Fruit fly (Drosophila melanogaster) whole organism, embryonic: ENCODE measurements around the gene rho-4.

ENCODE experiments used
- Abd-B ChIP-seq: fragments of 200-800 bp; sonication (Bioruptor generic); optimal IDR thresholded peaks from 2 replicates; lab custom pipeline; 2018; ENCODE audit warnings: missing biosample characterization, mild to moderate bottlenecking, missing genetic modification characterization, moderate library complexity
- B-H1 ChIP-seq: fragments of 200-800 bp; sonication (Bioruptor generic); IDR thresholded peaks from 3 replicates; pipeline ENCODE4 v1.3.6; 2022; ENCODE audit warnings: missing biosample characterization, missing genetic modification characterization
- CG1024 ChIP-seq: fragments of 200-800 bp; sonication (Bioruptor generic); IDR thresholded peaks from 2 replicates; pipeline ENCODE4 v1.3.6; 2022; ENCODE audit warnings: missing biosample characterization, missing genetic modification characterization
- CG10267 ChIP-seq: fragments of 200-800 bp; sonication (Bioruptor generic); optimal IDR thresholded peaks from 2 replicates; lab custom pipeline; 2018; ENCODE audit warnings: missing biosample characterization, mild to moderate bottlenecking, missing genetic modification characterization, moderate library complexity
- CG10431 ChIP-seq: fragments of 200-800 bp; sonication (Bioruptor generic); optimal IDR thresholded peaks from 3 replicates; lab custom pipeline; 2018; ENCODE audit warnings: missing biosample characterization, mild to moderate bottlenecking, missing genetic modification characterization
- CG11456 ChIP-seq: fragments of 200-800 bp; sonication (Bioruptor generic); IDR thresholded peaks from 3 replicates; pipeline ENCODE4 v1.3.6; 2022; ENCODE audit warnings: missing biosample characterization, missing genetic modification characterization
- CG12659 ChIP-seq: fragments of 200-800 bp; sonication (Bioruptor generic); optimal IDR thresholded peaks from 3 replicates; lab custom pipeline; 2017; ENCODE audit warnings: mild to moderate bottlenecking, missing biosample characterization, missing genetic modification reagents, missing genetic modification characterization
- CG14667 ChIP-seq: fragments of 200-800 bp; sonication (Bioruptor generic); IDR thresholded peaks from 2 replicates; pipeline ENCODE4 v1.3.6; 2022; ENCODE audit warnings: missing biosample characterization, missing genetic modification characterization
- CG16863 ChIP-seq: fragments of 200-800 bp; sonication (Bioruptor generic); optimal IDR thresholded peaks from 3 replicates; lab custom pipeline; 2016; ENCODE audit warnings: missing biosample characterization, missing genetic modification characterization
- CG17359 ChIP-seq: fragments of 200-800 bp; sonication (Bioruptor generic); optimal IDR thresholded peaks from 3 replicates; lab custom pipeline; 2018; ENCODE audit warnings: missing biosample characterization, mild to moderate bottlenecking, missing genetic modification characterization, moderate library complexity
- CG17385 ChIP-seq: fragments of 200-800 bp; sonication (Bioruptor generic); optimal IDR thresholded peaks from 3 replicates; lab custom pipeline; 2018; ENCODE audit warnings: missing biosample characterization, mild to moderate bottlenecking, missing genetic modification characterization
- CG17829 ChIP-seq: fragments of 200-800 bp; optimal IDR thresholded peaks from 2 replicates; lab custom pipeline; 2019; ENCODE audit warnings: missing biosample characterization, mild to moderate bottlenecking, missing genetic modification characterization, moderate library complexity
- CG18476 ChIP-seq: fragments of 200-800 bp; sonication (Bioruptor generic); optimal IDR thresholded peaks from 2 replicates; lab custom pipeline; 2016; ENCODE audit warnings: missing biosample characterization, mild to moderate bottlenecking, missing genetic modification characterization
- CG18764 ChIP-seq: fragments of 200-800 bp; sonication (Bioruptor generic); optimal IDR thresholded peaks from 3 replicates; lab custom pipeline; 2016; ENCODE audit warnings: missing biosample characterization, missing genetic modification characterization
- CG5245 ChIP-seq: fragments of 200-800 bp; sonication (Bioruptor generic); optimal IDR thresholded peaks from 3 replicates; lab custom pipeline; 2016; ENCODE audit warnings: missing biosample characterization, missing genetic modification characterization
- CG7271 ChIP-seq: fragments of 200-800 bp; sonication (Bioruptor generic); optimal IDR thresholded peaks from 2 replicates; lab custom pipeline; 2018; ENCODE audit warnings: missing biosample characterization, mild to moderate bottlenecking, missing genetic modification characterization, moderate library complexity
- E2f2 ChIP-seq: fragments of 200-800 bp; sonication (Bioruptor generic); IDR thresholded peaks from 2 replicates; pipeline ENCODE4 v1.3.6; 2022; ENCODE audit warnings: missing biosample characterization, missing genetic modification characterization
- Fer2 ChIP-seq: fragments of 200-800 bp; sonication (Bioruptor generic); optimal IDR thresholded peaks from 2 replicates; lab custom pipeline; 2018; ENCODE audit warnings: missing biosample characterization, mild to moderate bottlenecking, missing genetic modification characterization, moderate library complexity
- Max ChIP-seq: fragments of 200-800 bp; sonication (Bioruptor generic); optimal IDR thresholded peaks from 2 replicates; lab custom pipeline; 2016; ENCODE audit warnings: missing biosample characterization, mild to moderate bottlenecking, missing genetic modification characterization
- Meics ChIP-seq: fragments of 200-800 bp; sonication (Bioruptor generic); optimal IDR thresholded peaks from 2 replicates; lab custom pipeline; 2017; ENCODE audit warnings: missing biosample characterization, mild to moderate bottlenecking, missing genetic modification characterization
- NC2β ChIP-seq: fragments of 200-800 bp; sonication (Bioruptor generic); optimal IDR thresholded peaks from 2 replicates; lab custom pipeline; 2016; ENCODE audit warnings: missing biosample characterization, missing genetic modification characterization
- Opbp ChIP-seq: fragments of 200-800 bp; sonication (Bioruptor generic); IDR thresholded peaks from 3 replicates; pipeline ENCODE4 v1.3.6; 2022; ENCODE audit warnings: missing biosample characterization, missing genetic modification characterization; ENCODE audit not compliant: partially characterized antibody
- PHDP ChIP-seq: fragments of 200-800 bp; sonication (Bioruptor generic); optimal IDR thresholded peaks from 3 replicates; lab custom pipeline; 2018; ENCODE audit warnings: missing biosample characterization, mild to moderate bottlenecking, missing genetic modification characterization, moderate library complexity
- Rfx ChIP-seq: fragments of 200-800 bp; sonication (Bioruptor generic); IDR thresholded peaks from 2 replicates; pipeline ENCODE4 v1.3.6; 2022; ENCODE audit warnings: missing biosample characterization, missing genetic modification characterization
- Rx ChIP-seq: fragments of 200-800 bp; sonication (Bioruptor generic); IDR thresholded peaks from 2 replicates; pipeline ENCODE4 v1.3.6; 2022; ENCODE audit warnings: missing biosample characterization, missing genetic modification characterization
- Sin3A ChIP-seq: fragments of >200 bp; optimal IDR thresholded peaks from 2 replicates; lab custom pipeline; 2018
- Sry-β ChIP-seq: fragments of 200-800 bp; sonication (Bioruptor generic); optimal IDR thresholded peaks from 2 replicates; lab custom pipeline; 2018; ENCODE audit warnings: missing biosample characterization, mild to moderate bottlenecking, missing genetic modification characterization, moderate library complexity
- Xrp1 ChIP-seq: fragments of 200-800 bp; sonication (Bioruptor generic); IDR thresholded peaks from 2 replicates; pipeline ENCODE4 v1.3.6; 2022; ENCODE audit warnings: missing biosample characterization, missing genetic modification characterization
- ato ChIP-seq: fragments of 200-800 bp; sonication (Bioruptor generic); IDR thresholded peaks from 2 replicates; pipeline ENCODE4 v1.3.6; 2022; ENCODE audit warnings: missing biosample characterization, missing genetic modification characterization; ENCODE audit not compliant: partially characterized antibody
- bcd ChIP-seq: fragments of 200-800 bp; sonication (Bioruptor generic); optimal IDR thresholded peaks from 2 replicates; lab custom pipeline; 2017; ENCODE audit warnings: missing biosample characterization, mild to moderate bottlenecking, missing genetic modification characterization
- dati ChIP-seq: fragments of 200-800 bp; sonication (Bioruptor generic); IDR thresholded peaks from 2 replicates; pipeline ENCODE4 v1.3.6; 2022; ENCODE audit warnings: missing biosample characterization, missing genetic modification characterization
- esg ChIP-seq: fragments of 200-800 bp; sonication (Bioruptor generic); conservative IDR thresholded peaks from 2 replicates; pipeline ENCODE4 v1.3.6; 2022; ENCODE audit warnings: missing biosample characterization, missing genetic modification characterization
- gce ChIP-seq: fragments of 200-800 bp; sonication (Bioruptor generic); IDR thresholded peaks from 3 replicates; pipeline ENCODE4 v1.3.6; 2022; ENCODE audit warnings: missing biosample characterization, missing genetic modification characterization
- hkb ChIP-seq, 2 experiments: fragments of 200-800 bp in 1 of 2; fragments of >200 bp in 1 of 2; sonication (Bioruptor generic) in 1 of 2; IDR thresholded peaks in 1 of 2; optimal IDR thresholded peaks in 1 of 2; 2 replicates each; pipeline versions ENCODE4 v1.3.6 to Lab custom; 2017 to 2022; ENCODE audit warnings: missing biosample characterization in 1 of 2, missing genetic modification characterization in 1 of 2
- ind ChIP-seq: fragments of 200-800 bp; sonication (Bioruptor generic); optimal IDR thresholded peaks from 3 replicates; lab custom pipeline; 2016; ENCODE audit warnings: missing biosample characterization, missing genetic modification characterization
- jigr1 ChIP-seq: fragments of 200-800 bp; sonication (Bioruptor generic); IDR thresholded peaks from 3 replicates; pipeline ENCODE4 v1.3.6; 2022; ENCODE audit warnings: missing biosample characterization, missing genetic modification characterization
- knrl ChIP-seq: fragments of 200-800 bp; sonication (Bioruptor generic); IDR thresholded peaks from 3 replicates; pipeline ENCODE4 v1.3.6; 2022; ENCODE audit warnings: missing biosample characterization, missing genetic modification characterization; ENCODE audit not compliant: partially characterized antibody
- lola ChIP-seq, 3 experiments: fragments of >200 bp in 2 of 3; fragments of 200-800 bp in 1 of 3; sonication (Bioruptor generic) in 1 of 3; optimal IDR thresholded peaks; 2 replicates each; lab custom pipeline; 2017 to 2019; ENCODE audit warnings: missing biosample characterization in 3 of 3, missing genetic modification characterization in 3 of 3, mild to moderate bottlenecking in 1 of 3, moderate library complexity in 1 of 3
- mld ChIP-seq: fragments of 200-800 bp; sonication (Bioruptor generic); IDR thresholded peaks from 3 replicates; pipeline ENCODE4 v1.3.6; 2022; ENCODE audit warnings: missing biosample characterization, missing genetic modification characterization; ENCODE audit not compliant: partially characterized antibody
- pb ChIP-seq: fragments of 200-800 bp; sonication (Bioruptor generic); optimal IDR thresholded peaks from 3 replicates; lab custom pipeline; 2016; ENCODE audit warnings: missing biosample characterization, missing genetic modification characterization
- pfk ChIP-seq: fragments of 200-800 bp; sonication (Bioruptor generic); optimal IDR thresholded peaks from 2 replicates; lab custom pipeline; 2018; ENCODE audit warnings: missing biosample characterization, mild to moderate bottlenecking, missing genetic modification characterization, moderate library complexity
- pum ChIP-seq: fragments of 200-800 bp; sonication (Bioruptor generic); optimal IDR thresholded peaks from 2 replicates; lab custom pipeline; 2016; ENCODE audit warnings: missing biosample characterization, missing genetic modification characterization
- row ChIP-seq: fragments of 200-800 bp; sonication (Bioruptor generic); IDR thresholded peaks from 3 replicates; pipeline ENCODE4 v1.3.6; 2022; ENCODE audit warnings: missing biosample characterization, missing genetic modification characterization
- sisA ChIP-seq: fragments of 200-800 bp; sonication (Bioruptor generic); IDR thresholded peaks from 2 replicates; pipeline ENCODE4 v1.3.6; 2022; ENCODE audit warnings: missing biosample characterization, missing genetic modification characterization
- slou ChIP-seq: fragments of 200-800 bp; sonication (Bioruptor generic); optimal IDR thresholded peaks from 3 replicates; lab custom pipeline; 2016; ENCODE audit warnings: missing biosample characterization, missing genetic modification characterization
- sna ChIP-seq: fragments of 200-800 bp; sonication (Bioruptor generic); IDR thresholded peaks from 2 replicates; pipeline ENCODE4 v1.3.6; 2022; ENCODE audit warnings: missing biosample characterization, missing genetic modification characterization; ENCODE audit not compliant: partially characterized antibody
- tx ChIP-seq: fragments of 200-800 bp; sonication (Bioruptor generic); optimal IDR thresholded peaks from 2 replicates; lab custom pipeline; 2016; ENCODE audit warnings: missing biosample characterization, missing genetic modification characterization
- yki ChIP-seq: fragments of >200 bp; optimal IDR thresholded peaks from 3 replicates; lab custom pipeline; 2018
- zen ChIP-seq: fragments of 200-800 bp; sonication (Bioruptor generic); optimal IDR thresholded peaks from 3 replicates; lab custom pipeline; 2018; ENCODE audit warnings: missing biosample characterization, mild to moderate bottlenecking, missing genetic modification characterization, moderate library complexity
- zfh2 ChIP-seq: fragments of 200-800 bp; sonication (Bioruptor generic); optimal IDR thresholded peaks from 2 replicates; lab custom pipeline; 2016; ENCODE audit warnings: missing biosample characterization, missing genetic modification characterization

The rho-4 gene

dm6 chrX:11576540-11576939 lies 23.1 kb upstream of the rho-4 start, which contains the start of gene CG11695 (continued):
- TF ChIP-seq Meics (peak; percentile 62), Sin3A (lab: Kevin White, UChicago) (peak; percentile 44), CG17359 (peak; percentile 45), zfh2 (GFP tag; lab: Kevin White, UChicago) (peak; percentile 69), CG12659 (GFP tag; lab: Kevin White, UChicago) (peak; percentile 72), CG10431 (peak; percentile 9), zen (tag; lab: Kevin White, UChicago) (peak; percentile 54), E2f2 (GFP tag; lab: Robert Waterston, UW) (peak; percentile 50), Max (peak; percentile 55), Xrp1 (peak; percentile 71), knrl (GFP tag; lab: Robert Waterston, UW) (no peak), Abd-B (peak; percentile 65), jigr1 (GFP tag; lab: Robert Waterston, UW) (no peak), CG17385 (peak; percentile 59), CG18764 (GFP tag; lab: Kevin White, UChicago) (peak; percentile 22), ind (GFP tag; lab: Kevin White, UChicago) (peak; percentile 68), Fer2 (tag; lab: Kevin White, UChicago) (peak; percentile 47), Rx (GFP tag; lab: Robert Waterston, UW) (peak; percentile 46), CG7271 (tag; lab: Kevin White, UChicago) (no peak), ato (GFP tag; lab: Robert Waterston, UW) (no peak), CG11456 (GFP tag; lab: Robert Waterston, UW) (peak; percentile 59; the same call in 1 of the 3 replicates), pum (GFP tag; lab: Kevin White, UChicago) (peak; percentile 40), dati (GFP tag; lab: Robert Waterston, UW) (no peak), sisA (peak; percentile 56), sna (GFP tag; lab: Robert Waterston, UW) (no peak), yki (lab: Kevin White, UChicago) (no peak), CG10267 (tag; lab: Kevin White, UChicago) (peak; percentile 73), esg (peak; percentile 47; the same call in 1 of the 2 replicates), mld (GFP tag; lab: Robert Waterston, UW) (no peak), CG16863 (peak; percentile 28), CG14667 (GFP tag; lab: Robert Waterston, UW) (peak; percentile 36; the same call in 1 of the 2 replicates), B-H1 (GFP tag; lab: Robert Waterston, UW) (peak; percentile 45; the same call in 2 of the 3 replicates), CG1024 (GFP tag; lab: Robert Waterston, UW) (peak; percentile 27; the same call in 1 of the 2 replicates), gce (GFP tag; lab: Robert Waterston, UW) (no peak), row (GFP tag; lab: Robert Waterston, UW) (peak; percentile 93), hkb (optimal IDR thresholded peaks at IDR 0.05; lab: Kevin White, UChicago) (peak; percentile 51), hkb (GFP tag; IDR thresholded peaks at IDR 0.05; lab: Robert Waterston, UW) (peak; percentile 25; the same call in 1 of the 2 replicates), CG5245 (GFP tag; lab: Kevin White, UChicago) (peak; percentile 30), Sry-β (GFP tag; lab: Kevin White, UChicago) (peak; percentile 95), pb (GFP tag; lab: Kevin White, UChicago) (no peak), lola (GFP tag; optimal IDR thresholded peaks at IDR 0.05; lab: Kevin White, UChicago) (peak in 1 of 3 experiments; percentile 58), PHDP (peak; percentile 67), pfk (GFP tag; lab: Kevin White, UChicago) (no peak), CG17829 (peak; percentile 68), Opbp (GFP tag; lab: Robert Waterston, UW) (no peak), bcd (GFP tag; lab: Kevin White, UChicago) (peak; percentile 45), NC2β (GFP tag; lab: Kevin White, UChicago) (peak; percentile 32), tx (GFP tag; lab: Kevin White, UChicago) (peak; percentile 15), CG18476 (GFP tag; lab: Kevin White, UChicago) (peak; percentile 27), slou (GFP tag; lab: Kevin White, UChicago) (peak; percentile 60), Rfx (peak; percentile 81)
